Worm (Caenorhabditis elegans) whole organism, L3 larva: ENCODE measurements around the gene pudl-2.

Experiments used
- aly-2 ChIP-seq: fragments of 150-350 bp; optimal IDR thresholded peaks from 2 replicates; lab custom pipeline; 2014; ENCODE audit warnings: missing biosample characterization, missing genetic modification characterization
- daf-12 ChIP-seq: fragments of 150-350 bp; optimal IDR thresholded peaks from 2 replicates; lab custom pipeline; 2014; ENCODE audit warnings: missing biosample characterization, missing genetic modification reagents, missing genetic modification characterization
- elt-1 ChIP-seq: fragments of 150-350 bp; optimal IDR thresholded peaks from 2 replicates; lab custom pipeline; 2014; ENCODE audit warnings: missing biosample characterization, missing genetic modification characterization
- elt-3 ChIP-seq, 3 experiments: fragments of 150-350 bp in 1 of 3; sonication (generic microtip) in 2 of 3; optimal IDR thresholded peaks; 2 replicates in 2 of 3; 4 replicates in 1 of 3; lab custom pipeline; 2014 to 2017; ENCODE audit warnings: missing biosample characterization in 3 of 3, missing genetic modification characterization in 3 of 3
- fkh-10 ChIP-seq: sonication (generic microtip); optimal IDR thresholded peaks from 2 replicates; lab custom pipeline; 2017; ENCODE audit warnings: missing biosample characterization, missing genetic modification reagents, missing genetic modification characterization
- nhr-12 ChIP-seq: fragments of 150-350 bp; optimal IDR thresholded peaks from 2 replicates; lab custom pipeline; 2014; ENCODE audit warnings: missing biosample characterization, missing genetic modification characterization
- nhr-28 ChIP-seq: fragments of 150-350 bp; optimal IDR thresholded peaks from 2 replicates; lab custom pipeline; 2014; ENCODE audit warnings: missing biosample characterization, missing genetic modification characterization
- skn-1 ChIP-seq: fragments of 150-350 bp; optimal IDR thresholded peaks from 2 replicates; lab custom pipeline; 2014; ENCODE audit warnings: missing biosample characterization, missing genetic modification characterization
- zag-1 ChIP-seq: fragments of 150-350 bp; optimal IDR thresholded peaks from 2 replicates; lab custom pipeline; 2014; ENCODE audit warnings: missing biosample characterization, missing genetic modification characterization

- TF ChIP-seq elt-3 (tag; optimal IDR thresholded peaks at IDR 0.05; lab: Kevin White, UChicago) (no peak), aly-2 (tag; lab: Kevin White, UChicago) (no peak), daf-12 (tag; lab: Kevin White, UChicago) (no peak), skn-1 (tag; lab: Kevin White, UChicago) (no peak), nhr-28 (tag; lab: Kevin White, UChicago) (no peak), nhr-12 (no peak), zag-1 (tag; lab: Kevin White, UChicago) (no peak), elt-1 (no peak), fkh-10 (GFP tag; lab: Kevin White, UChicago) (no peak)
Measured at ce11 chrIV:2842162-2842561, 7.5 kb downstream of the pudl-2 start, which contains the start of gene clec-84.
